Worm (Caenorhabditis elegans): Measurements from ENCODE around the gene T27D12.6.

ce11 chrII:11844984-11845383 is 9.7 kb downstream of the T27D12.6 start:
- TF ChIP-seq dao-5 (tag; optimal IDR thresholded peaks at IDR 0.05) (no peak), him-1 (tag; optimal IDR thresholded peaks at IDR 0.05) (no peak), W03F9.2 (tag; optimal IDR thresholded peaks at IDR 0.05) (no peak)
